Worm (Caenorhabditis elegans) whole organism, late embryonic: ENCODE measurements around the gene math-19.
"Not testable (repeated sequence)": the region's sequence is repeated elsewhere in the genome, so short reads cannot be mapped to it uniquely, and the experiment has no call there.

Experiments used
- K09A11.1 ChIP-seq: sonication (generic microtip); optimal IDR thresholded peaks from 2 replicates; lab custom pipeline; 2017; ENCODE audit warnings: antibody characterized with exemption, mild to moderate bottlenecking, missing genetic modification characterization, missing compliant biosample characterization; ENCODE audit not compliant: insufficient read depth
- Y22D7AL.16 ChIP-seq: sonication (generic microtip); optimal IDR thresholded peaks from 2 replicates; lab custom pipeline; 2016; ENCODE audit warnings: missing genetic modification characterization, missing compliant biosample characterization
- ahr-1 ChIP-seq: sonication (generic microtip); optimal IDR thresholded peaks from 2 replicates; lab custom pipeline; 2016; ENCODE audit warnings: missing genetic modification characterization, missing compliant biosample characterization
- ceh-14 ChIP-seq: sonication (generic microtip); optimal IDR thresholded peaks from 2 replicates; lab custom pipeline; 2016; ENCODE audit warnings: missing genotype, missing genetic modification characterization, missing compliant biosample characterization
- ceh-18 ChIP-seq: sonication (generic microtip); optimal IDR thresholded peaks from 2 replicates; lab custom pipeline; 2016; ENCODE audit warnings: missing genetic modification characterization, missing compliant biosample characterization
- ceh-19 ChIP-seq: fragments of 200-800 bp; sonication (Bioruptor generic); optimal IDR thresholded peaks from 2 replicates; lab custom pipeline; 2018; ENCODE audit warnings: mild to moderate bottlenecking, missing genetic modification characterization, missing compliant biosample characterization
- ceh-24 ChIP-seq: sonication (generic microtip); optimal IDR thresholded peaks from 2 replicates; lab custom pipeline; 2016; ENCODE audit warnings: mild to moderate bottlenecking, missing genetic modification characterization, missing compliant biosample characterization
- ceh-30 ChIP-seq: fragments of 150-350 bp; optimal IDR thresholded peaks from 2 replicates; lab custom pipeline; 2014; ENCODE audit warnings: missing biosample characterization, missing genetic modification characterization
- ceh-31 ChIP-seq: sonication (generic microtip); optimal IDR thresholded peaks from 2 replicates; lab custom pipeline; 2016; ENCODE audit warnings: missing genetic modification characterization, missing compliant biosample characterization
- ceh-6 ChIP-seq: fragments of 200-800 bp; sonication (Bioruptor generic); optimal IDR thresholded peaks from 2 replicates; lab custom pipeline; 2018; ENCODE audit warnings: mild to moderate bottlenecking, missing genetic modification characterization, missing compliant biosample characterization
- ceh-9 ChIP-seq: sonication (generic microtip); optimal IDR thresholded peaks from 2 replicates; lab custom pipeline; 2016; ENCODE audit warnings: mild to moderate bottlenecking, missing genetic modification characterization, inconsistent platforms, missing compliant biosample characterization
- dve-1 ChIP-seq: sonication (generic microtip); optimal IDR thresholded peaks from 2 replicates; lab custom pipeline; 2017; ENCODE audit warnings: antibody characterized with exemption, mild to moderate bottlenecking, missing genetic modification characterization, missing compliant biosample characterization
- elt-2 ChIP-seq: sonication (generic microtip); optimal IDR thresholded peaks from 2 replicates; lab custom pipeline; 2016; ENCODE audit warnings: missing genetic modification reagents, missing genetic modification characterization, missing compliant biosample characterization
- elt-4 ChIP-seq: sonication (generic microtip); optimal IDR thresholded peaks from 2 replicates; lab custom pipeline; 2016; ENCODE audit warnings: missing genetic modification characterization, missing compliant biosample characterization
- eyg-1 ChIP-seq: sonication (generic microtip); optimal IDR thresholded peaks from 2 replicates; lab custom pipeline; 2016; ENCODE audit warnings: missing genotype, missing genetic modification characterization, missing compliant biosample characterization
- fax-1 ChIP-seq: sonication (generic microtip); optimal IDR thresholded peaks from 2 replicates; lab custom pipeline; 2016; ENCODE audit warnings: missing genotype, missing genetic modification characterization, missing compliant biosample characterization
- fkh-10 ChIP-seq: fragments of 150-350 bp; optimal IDR thresholded peaks from 2 replicates; lab custom pipeline; 2014; ENCODE audit warnings: missing biosample characterization, missing genetic modification reagents, missing genetic modification characterization
- fkh-6 ChIP-seq: sonication (generic microtip); optimal IDR thresholded peaks from 2 replicates; lab custom pipeline; 2016; ENCODE audit warnings: missing genetic modification characterization, missing compliant biosample characterization
- gmeb-2 ChIP-seq: sonication (generic microtip); optimal IDR thresholded peaks from 2 replicates; lab custom pipeline; 2016; ENCODE audit warnings: missing genetic modification characterization, inconsistent platforms, missing compliant biosample characterization
- hlh-6 ChIP-seq: sonication (generic microtip); optimal IDR thresholded peaks from 2 replicates; lab custom pipeline; 2016; ENCODE audit warnings: missing genotype, missing genetic modification characterization, missing compliant biosample characterization
- hlh-8 ChIP-seq: sonication (generic microtip); optimal IDR thresholded peaks from 2 replicates; lab custom pipeline; 2016; ENCODE audit warnings: missing genotype, missing genetic modification characterization, missing compliant biosample characterization
- nhr-232 ChIP-seq: sonication (generic microtip); optimal IDR thresholded peaks from 2 replicates; lab custom pipeline; 2016; ENCODE audit warnings: missing genetic modification characterization, missing compliant biosample characterization
- odd-2 ChIP-seq: sonication (generic microtip); optimal IDR thresholded peaks from 2 replicates; lab custom pipeline; 2017; ENCODE audit warnings: antibody characterized with exemption, mild to moderate bottlenecking, missing genetic modification characterization, missing compliant biosample characterization
- pax-1 ChIP-seq: fragments of 150-350 bp; optimal IDR thresholded peaks from 2 replicates; lab custom pipeline; 2014; ENCODE audit warnings: missing biosample characterization, missing genetic modification characterization
- pha-4 ChIP-seq: fragments of 150-350 bp; optimal IDR thresholded peaks from 2 replicates; lab custom pipeline; 2018; ENCODE audit warnings: missing biosample characterization, missing genetic modification reagents, missing genetic modification characterization
- pqm-1 ChIP-seq: sonication (generic microtip); optimal IDR thresholded peaks from 2 replicates; lab custom pipeline; 2016; ENCODE audit warnings: missing genetic modification characterization, missing compliant biosample characterization
- tbx-2 ChIP-seq: sonication (generic microtip); optimal IDR thresholded peaks from 2 replicates; lab custom pipeline; 2016; ENCODE audit warnings: missing genetic modification characterization, missing compliant biosample characterization
- tbx-7 ChIP-seq: sonication (generic microtip); optimal IDR thresholded peaks from 2 replicates; lab custom pipeline; 2016; ENCODE audit warnings: missing genotype, missing genetic modification characterization, missing compliant biosample characterization
- unc-42 ChIP-seq: sonication (generic microtip); optimal IDR thresholded peaks from 2 replicates; lab custom pipeline; 2016; ENCODE audit warnings: missing genotype, missing genetic modification characterization, missing compliant biosample characterization
- unc-86 ChIP-seq: sonication (generic microtip); optimal IDR thresholded peaks from 2 replicates; lab custom pipeline; 2016; ENCODE audit warnings: missing genetic modification characterization, missing compliant biosample characterization
- ztf-16 ChIP-seq: sonication (generic microtip); optimal IDR thresholded peaks from 2 replicates; lab custom pipeline; 2017; ENCODE audit warnings: missing genetic modification characterization, missing compliant biosample characterization

The math-19 gene

DNA sequence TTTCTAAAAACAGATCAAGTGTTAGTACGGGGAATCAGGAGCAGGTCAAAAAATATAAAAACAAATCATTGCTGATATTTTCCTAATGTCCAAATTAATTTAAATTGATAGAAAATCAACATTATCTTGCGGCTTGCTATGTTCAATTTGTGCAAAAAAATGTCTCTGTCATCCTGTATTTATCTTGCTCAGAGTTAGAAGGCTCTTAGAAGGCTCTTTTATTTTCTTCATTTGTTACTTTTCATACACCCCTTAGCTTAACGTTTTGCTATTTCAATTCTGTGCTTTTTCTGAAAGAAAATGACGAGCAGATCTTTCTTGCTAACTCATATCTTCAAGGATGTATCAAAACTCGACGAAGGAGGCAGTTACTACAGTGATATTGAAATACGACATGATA, at the start of gene math-19:
TSS of gene math-19 (plus strand) at position 301 of the 400 bp plus-strand sequence.
- TF ChIP-seq elt-4; hlh-8 (tag; lab: Kevin White, UChicago); K09A11.1 (tag; lab: Kevin White, UChicago): not testable (repeated sequence)

DNA sequence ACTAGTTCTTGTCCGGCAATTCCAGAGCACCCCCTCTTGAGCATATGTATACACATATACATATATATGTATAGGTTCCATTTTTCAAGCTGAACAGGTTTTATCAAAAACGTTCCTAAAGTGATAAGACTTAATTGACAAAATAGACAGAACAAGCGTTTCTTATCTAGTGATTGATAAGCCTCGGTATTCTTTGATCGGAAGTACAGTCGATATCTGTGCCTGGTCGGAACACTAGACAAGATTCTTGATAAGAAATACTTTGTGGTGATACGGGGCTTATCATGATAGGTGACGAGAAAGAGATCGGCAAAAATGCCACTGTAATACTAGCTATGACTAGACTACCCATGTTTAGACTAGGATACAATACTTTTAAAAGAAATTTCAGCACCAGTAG, 49.5 kb upstream of the math-19 start:
- TF ChIP-seq unc-86 (tag; lab: Kevin White, UChicago) (no peak), nhr-232 (tag; lab: Kevin White, UChicago) (no peak), elt-2 (tag; lab: Kevin White, UChicago) (peak; percentile 99), ceh-24 (tag; lab: Kevin White, UChicago) (no peak), tbx-7 (tag; lab: Kevin White, UChicago) (no peak), pqm-1 (tag; lab: Kevin White, UChicago) (no peak), ahr-1 (no peak), odd-2 (tag; lab: Kevin White, UChicago) (no peak)

ce11 chrII:1955568-1955967, 43.1 kb upstream of the math-19 start, which contains the start of gene math-49:
Gene math-49 (minus strand): TSS chrII:1955668.
- not testable (repeated sequence) for TF ChIP-seq ceh-31 (tag; lab: Kevin White, UChicago); ceh-19 (GFP tag; lab: Kevin White, UChicago); ceh-30 (tag; lab: Kevin White, UChicago)
- TF ChIP-seq, all 69 proteins: peak for 0; not testable (repeated sequence) for 69

- TF ChIP-seq elt-2 (tag; lab: Kevin White, UChicago) (peak; percentile 52), pax-1 (no peak)
These were observed 11.7 kb upstream of the math-19 start, which contains the start of gene Y16E11A.4 for ce11 chrII:1986979-1987378. Gene Y16E11A.4 (plus strand): TSS chrII:1987279.

DNA sequence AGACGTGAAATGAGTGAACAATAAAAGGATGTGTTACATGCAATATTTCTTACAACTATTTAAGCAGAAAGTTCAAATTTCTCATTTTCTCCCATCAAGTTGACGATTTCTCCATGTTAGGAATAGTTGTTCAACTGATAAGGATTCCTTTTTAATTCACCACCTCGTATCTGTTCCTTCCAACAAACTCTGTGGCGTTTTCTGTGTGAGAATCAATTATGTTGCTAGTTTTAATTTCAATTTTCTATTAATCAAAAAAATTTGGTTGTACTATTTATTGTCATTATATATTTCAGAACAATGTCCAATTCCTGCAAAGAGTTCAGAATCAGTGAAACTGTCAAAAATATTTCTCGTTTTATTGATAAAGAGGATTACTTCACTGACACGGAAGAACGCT, 9.7 kb upstream of the math-19 start, which contains the start of gene math-44:
TSS of gene math-44 (plus strand) at position 301 of the 400 bp plus-strand sequence.
- TF ChIP-seq ceh-14 (tag; lab: Kevin White, UChicago) (no peak), unc-42 (tag; lab: Kevin White, UChicago) (no peak), hlh-6 (tag; lab: Kevin White, UChicago) (no peak), fkh-6 (tag; lab: Kevin White, UChicago) (no peak), ztf-16 (tag; lab: Kevin White, UChicago) (no peak), ceh-19 (GFP tag; lab: Kevin White, UChicago) (no peak), tbx-2 (no peak), ceh-9 (tag; lab: Kevin White, UChicago) (no peak), fax-1 (no peak), eyg-1 (tag; lab: Kevin White, UChicago) (no peak), ceh-18 (tag; lab: Kevin White, UChicago) (no peak), pha-4 (no peak), ceh-6 (GFP tag; lab: Kevin White, UChicago) (no peak), ceh-24 (tag; lab: Kevin White, UChicago) (no peak), dve-1 (tag; lab: Kevin White, UChicago) (no peak), gmeb-2 (tag; lab: Kevin White, UChicago) (no peak), unc-86 (tag; lab: Kevin White, UChicago) (no peak)

ce11 chrII:1993738-1994137, 4.9 kb upstream of the math-19 start, which contains the start of gene math-21:
Gene math-21 (plus strand): TSS chrII:1994038.
- TF ChIP-seq fkh-10 (GFP tag; lab: Kevin White, UChicago) (no peak), Y22D7AL.16 (tag; lab: Kevin White, UChicago) (no peak)
